Fruit fly (Drosophila melanogaster): ENCODE results near the gene CG4238.
A peak's percentile ranks its signal among the peaks of the same experiment; 100 is the strongest.

Gene CG4238

DNA sequence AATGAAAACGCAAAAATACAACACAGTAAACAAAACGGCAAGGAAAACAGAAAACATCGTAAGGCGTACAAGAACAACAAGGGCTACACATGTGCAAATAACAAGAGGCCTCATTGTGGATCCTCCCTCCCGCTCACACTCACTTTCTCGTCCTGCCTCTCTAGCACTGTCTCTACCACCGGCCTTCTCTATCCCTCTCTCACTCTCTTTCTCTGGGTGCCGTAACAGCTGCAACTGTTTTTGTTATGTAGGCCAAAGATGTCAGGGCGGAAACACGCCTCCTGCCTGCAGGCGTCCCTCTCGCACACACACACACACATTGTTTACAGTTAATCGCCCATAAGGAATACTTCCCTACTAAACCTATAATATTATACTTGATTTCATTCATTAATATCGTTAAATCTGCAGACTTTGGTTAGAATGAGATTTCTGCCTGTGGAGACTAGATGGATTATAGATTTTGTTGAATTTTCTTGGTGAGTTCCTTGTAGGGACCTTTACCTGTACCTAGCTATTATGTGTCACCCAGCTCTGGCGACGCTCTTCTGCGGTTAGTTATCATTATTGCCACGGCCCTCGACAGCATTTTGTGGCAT, 4.3 kb downstream of the CG4238 start (continued):
- TF ChIP-seq wdn (GFP tag; IDR thresholded peaks at IDR 0.05) (no peak), CG9797 (GFP tag; optimal IDR thresholded peaks at IDR 0.05) (no peak), btn (GFP tag; optimal IDR thresholded peaks at IDR 0.05) (no peak), CG7745 (tag; optimal IDR thresholded peaks at IDR 0.05) (no peak), grau (tag; optimal IDR thresholded peaks at IDR 0.05) (peak; percentile 79), row (GFP tag; IDR thresholded peaks at IDR 0.05) (peak; percentile 44; the same call in 2 of the 3 replicates), trh (GFP tag; optimal IDR thresholded peaks at IDR 0.05) (no peak), D19B (GFP tag; optimal IDR thresholded peaks at IDR 0.05) (no peak), CG13123 (GFP tag; optimal IDR thresholded peaks at IDR 0.05) (no peak), BEAF-32 (GFP tag; optimal IDR thresholded peaks at IDR 0.05) (no peak), CG6854 (GFP tag; optimal IDR thresholded peaks at IDR 0.05) (no peak), ac (GFP tag; optimal IDR thresholded peaks at IDR 0.05) (peak; percentile 31), dimm (GFP tag; IDR thresholded peaks at IDR 0.05) (no peak), CG8924 (tag; optimal IDR thresholded peaks at IDR 0.05) (peak; percentile 15), D (optimal IDR thresholded peaks at IDR 0.05) (peak; percentile 33), D (GFP tag; optimal IDR thresholded peaks at IDR 0.05) (no peak), CG10431 (GFP tag; optimal IDR thresholded peaks at IDR 0.05) (no peak), org-1 (GFP tag; optimal IDR thresholded peaks at IDR 0.05) (no peak), Hmr (GFP tag; optimal IDR thresholded peaks at IDR 0.05) (no peak), Awh (GFP tag; IDR thresholded peaks at IDR 0.05) (no peak), mirr (GFP tag; optimal IDR thresholded peaks at IDR 0.05) (no peak), CG8765 (GFP tag; IDR thresholded peaks at IDR 0.05) (no peak), CG2202 (tag; optimal IDR thresholded peaks at IDR 0.05) (no peak), ara (GFP tag; IDR thresholded peaks at IDR 0.05) (no peak), Dip3 (GFP tag; optimal IDR thresholded peaks at IDR 0.05) (no peak), tup (GFP tag; optimal IDR thresholded peaks at IDR 0.05) (no peak), H2.0 (GFP tag; IDR thresholded peaks at IDR 0.05) (no peak), vvl (GFP tag; IDR thresholded peaks at IDR 0.05) (no peak), nom (GFP tag; optimal IDR thresholded peaks at IDR 0.05) (no peak), CG13775 (GFP tag; optimal IDR thresholded peaks at IDR 0.05) (no peak), CG10654 (GFP tag; optimal IDR thresholded peaks at IDR 0.05) (no peak), CG1529 (GFP tag; optimal IDR thresholded peaks at IDR 0.05) (no peak), ewg (GFP tag; optimal IDR thresholded peaks at IDR 0.05) (no peak)

DNA sequence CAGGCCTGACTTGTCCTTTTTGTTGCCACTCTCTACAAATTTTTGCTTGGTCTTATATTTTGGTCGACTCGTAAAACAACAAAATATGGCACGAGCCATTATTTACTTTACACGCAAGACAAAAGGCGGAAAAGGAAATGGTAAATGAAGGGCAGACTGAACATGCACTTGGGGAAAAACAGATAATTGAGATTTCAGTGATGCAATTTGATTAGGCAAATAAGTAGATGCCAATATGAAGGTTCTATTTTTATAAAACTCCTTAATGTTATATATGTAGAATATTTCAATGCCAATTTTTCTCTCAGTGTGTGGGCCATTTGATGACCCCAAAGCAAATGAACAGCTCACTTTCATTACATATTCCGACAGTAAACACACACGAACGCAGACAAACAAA, 5.5 kb downstream of the CG4238 start:
- TF ChIP-seq klu (GFP tag; IDR thresholded peaks at IDR 0.05) (no peak), CG6254 (GFP tag; optimal IDR thresholded peaks at IDR 0.05) (no peak), CG32532 (GFP tag; IDR thresholded peaks at IDR 0.05) (0 out of 2 replicates have a peak, but pooled peaks have one; percentile 8), lmd (GFP tag; IDR thresholded peaks at IDR 0.05) (peak; percentile 47; the same call in 1 of the 2 replicates), CG9817 (tag; optimal IDR thresholded peaks at IDR 0.05) (peak; percentile 15), CG6689 (GFP tag; IDR thresholded peaks at IDR 0.05) (no peak), CG2678 (tag; optimal IDR thresholded peaks at IDR 0.05) (peak; percentile 53), da (GFP tag; optimal IDR thresholded peaks at IDR 0.05) (no peak), Sox100B (GFP tag; optimal IDR thresholded peaks at IDR 0.05) (no peak), CG7556 (GFP tag; optimal IDR thresholded peaks at IDR 0.05) (peak; percentile 13), CG17568 (GFP tag; optimal IDR thresholded peaks at IDR 0.05) (no peak), CG10321 (GFP tag; IDR thresholded peaks at IDR 0.05) (no peak), Hand (GFP tag; optimal IDR thresholded peaks at IDR 0.05) (no peak), CG17361 (GFP tag; IDR thresholded peaks at IDR 0.05) (no peak), CG2202 (tag; optimal IDR thresholded peaks at IDR 0.05) (no peak), Hmr (GFP tag; optimal IDR thresholded peaks at IDR 0.05) (peak; percentile 67), CG13775 (GFP tag; optimal IDR thresholded peaks at IDR 0.05) (no peak), grau (tag; optimal IDR thresholded peaks at IDR 0.05) (peak; percentile 32), CG15269 (tag; optimal IDR thresholded peaks at IDR 0.05) (peak; percentile 17), CG10543 (GFP tag; optimal IDR thresholded peaks at IDR 0.05) (peak; percentile 8), CG10366 (GFP tag; IDR thresholded peaks at IDR 0.05) (no peak), CG11456 (GFP tag; IDR thresholded peaks at IDR 0.05) (0 out of 3 replicates have a peak, but pooled peaks have one; percentile 17)
